Worm (Caenorhabditis elegans): ENCODE measurements around the gene nhr-95.

The nhr-95 gene

ce11 chrV:19076835-19077234, 5.6 kb downstream of the nhr-95 start:
- TF ChIP-seq snpc-4 (tag; optimal IDR thresholded peaks at IDR 0.05) (no peak), lin-15B (tag; optimal IDR thresholded peaks at IDR 0.05) (no peak), swsn-7 (tag; optimal IDR thresholded peaks at IDR 0.05) (no peak), blmp-1 (tag; optimal IDR thresholded peaks at IDR 0.05) (no peak), lsy-2 (tag; optimal IDR thresholded peaks at IDR 0.05) (no peak), nhr-28 (tag; optimal IDR thresholded peaks at IDR 0.05) (no peak), fkh-4 (tag; optimal IDR thresholded peaks at IDR 0.05; ENCODE audit: borderline replicate concordance) (no peak), nhr-237 (tag; optimal IDR thresholded peaks at IDR 0.05) (no peak), nhr-20 (tag; optimal IDR thresholded peaks at IDR 0.05) (no peak), nhr-76 (tag; optimal IDR thresholded peaks at IDR 0.05) (no peak), unc-30 (tag; optimal IDR thresholded peaks at IDR 0.05) (no peak), dpl-1 (GFP tag; optimal IDR thresholded peaks at IDR 0.05) (no peak), pqm-1 (tag; optimal IDR thresholded peaks at IDR 0.05) (no peak), pax-3 (tag; optimal IDR thresholded peaks at IDR 0.05) (no peak), zip-4 (GFP tag; optimal IDR thresholded peaks at IDR 0.05) (no peak), F16B12.6 (tag; optimal IDR thresholded peaks at IDR 0.05) (no peak), jun-1 (tag; optimal IDR thresholded peaks at IDR 0.05) (no peak), nhr-90 (tag; optimal IDR thresholded peaks at IDR 0.05; ENCODE audit: poor library complexity) (no peak), unc-62 (GFP tag; optimal IDR thresholded peaks at IDR 0.05) (no peak)

- no peak for TF ChIP-seq egl-27 (tag; optimal IDR thresholded peaks at IDR 0.05)
- no peak for TF ChIP-seq lin-35 (GFP tag; optimal IDR thresholded peaks at IDR 0.05)
- no peak for TF ChIP-seq sup-37 (GFP tag; optimal IDR thresholded peaks at IDR 0.05)
- no peak for TF ChIP-seq Y116A8C.19 (tag; optimal IDR thresholded peaks at IDR 0.05; ENCODE audit: borderline replicate concordance)
- TF ChIP-seq egl-13 (tag; optimal IDR thresholded peaks at IDR 0.05), result no peak
- TF ChIP-seq ceh-90 (tag; optimal IDR thresholded peaks at IDR 0.05), result no peak
- TF ChIP-seq blmp-1 (tag; optimal IDR thresholded peaks at IDR 0.05), result no peak
- no peak for TF ChIP-seq snu-23 (GFP tag; optimal IDR thresholded peaks at IDR 0.05)
- no peak for TF ChIP-seq efl-3 (GFP tag; optimal IDR thresholded peaks at IDR 0.05)
Measured at ce11 chrV:19073169-19073568, 9.3 kb downstream of the nhr-95 start.

DNA sequence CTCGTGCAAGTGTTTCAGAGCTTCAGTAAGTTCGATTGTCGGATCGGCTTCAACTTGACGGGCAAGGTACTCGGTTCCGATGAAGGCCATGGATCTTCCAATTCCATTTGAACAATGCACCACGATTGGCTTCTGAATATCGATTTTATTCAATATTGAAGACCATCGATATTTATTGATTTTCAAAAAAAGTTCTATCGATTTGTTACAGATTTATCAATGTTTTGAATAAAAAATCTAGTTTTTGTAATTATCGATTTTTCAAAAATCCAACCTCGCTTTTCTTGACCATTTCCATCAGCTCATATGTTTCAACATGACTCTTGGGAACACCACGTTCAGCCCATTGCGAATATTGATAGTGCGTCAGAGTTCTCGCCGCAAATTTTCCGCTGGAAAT, 13.6 kb downstream of the nhr-95 start:
- no peak for TF ChIP-seq tlp-1 (tag; optimal IDR thresholded peaks at IDR 0.05)
- TF ChIP-seq ces-1 (GFP tag; optimal IDR thresholded peaks at IDR 0.05), result no peak
- no peak for TF ChIP-seq isw-1 (GFP tag; IDR thresholded peaks at IDR 0.05)
- TF ChIP-seq grh-1 (GFP tag; IDR thresholded peaks at IDR 0.05), result no peak
- no peak for TF ChIP-seq fkh-8 (tag; optimal IDR thresholded peaks at IDR 0.05)
- TF ChIP-seq snu-23 (GFP tag; optimal IDR thresholded peaks at IDR 0.05), result no peak
- TF ChIP-seq unc-30 (tag; optimal IDR thresholded peaks at IDR 0.05), result no peak
- no peak for TF ChIP-seq nhr-90 (tag; optimal IDR thresholded peaks at IDR 0.05; ENCODE audit: poor library complexity)
- no peak for TF ChIP-seq efl-3 (GFP tag; optimal IDR thresholded peaks at IDR 0.05)
- no peak for TF ChIP-seq irx-1 (tag; optimal IDR thresholded peaks at IDR 0.05)
- no peak for TF ChIP-seq nhr-237 (tag; optimal IDR thresholded peaks at IDR 0.05)
- no peak for TF ChIP-seq nhr-76 (tag; optimal IDR thresholded peaks at IDR 0.05)
- TF ChIP-seq sptf-1 (tag; optimal IDR thresholded peaks at IDR 0.05), result no peak
- TF ChIP-seq pag-3 (tag; optimal IDR thresholded peaks at IDR 0.05; ENCODE audit: borderline replicate concordance, insufficient read depth), result no peak

- TF ChIP-seq egl-27 (tag; optimal IDR thresholded peaks at IDR 0.05), result no peak
- TF ChIP-seq nhr-84 (tag; optimal IDR thresholded peaks at IDR 0.05), result no peak
- no peak for TF ChIP-seq unc-98 (GFP tag; IDR thresholded peaks at IDR 0.05)
- TF ChIP-seq mdl-1 (tag; optimal IDR thresholded peaks at IDR 0.05), result no peak
- no peak for TF ChIP-seq ama-1 (optimal IDR thresholded peaks at IDR 0.05)
- TF ChIP-seq egl-13 (tag; optimal IDR thresholded peaks at IDR 0.05), result no peak
- TF ChIP-seq fkh-4 (tag; optimal IDR thresholded peaks at IDR 0.05; ENCODE audit: borderline replicate concordance), result no peak
- TF ChIP-seq nhr-237 (tag; optimal IDR thresholded peaks at IDR 0.05), result no peak
- no peak for TF ChIP-seq snpc-4 (tag; optimal IDR thresholded peaks at IDR 0.05)
- no peak for TF ChIP-seq vab-15 (tag; optimal IDR thresholded peaks at IDR 0.05)
- no peak for TF ChIP-seq lin-13 (GFP tag; optimal IDR thresholded peaks at IDR 0.05)
- TF ChIP-seq unc-86 (tag; optimal IDR thresholded peaks at IDR 0.05), result no peak
- TF ChIP-seq fkh-10 (GFP tag; optimal IDR thresholded peaks at IDR 0.05), result no peak
- TF ChIP-seq zip-4 (GFP tag; optimal IDR thresholded peaks at IDR 0.05), result no peak
- no peak for TF ChIP-seq pag-3 (tag; optimal IDR thresholded peaks at IDR 0.05; ENCODE audit: borderline replicate concordance, insufficient read depth)
- no peak for TF ChIP-seq isw-1 (GFP tag; IDR thresholded peaks at IDR 0.05)
- TF ChIP-seq C16A3.4 (tag; optimal IDR thresholded peaks at IDR 0.05), result no peak
- no peak for TF ChIP-seq nhr-12 (tag; optimal IDR thresholded peaks at IDR 0.05)
Measured at ce11 chrV:19063326-19063725, 19.1 kb downstream of the nhr-95 start.
